Fruit fly (Drosophila melanogaster) S2 (cell line): Measurements from ENCODE around the gene lin-28.

Source experiments
- CG8478 ChIP-seq: fragments of >200 bp; optimal IDR thresholded peaks from 2 replicates; lab custom pipeline; 2018
- CTCF ChIP-seq, 2 experiments: fragments of >200 bp; optimal IDR thresholded peaks; 2 replicates each; lab custom pipeline; 2018

dm6 chr3L:5663876-5664718 lies 9.6 kb downstream of the lin-28 start, which contains the start of gene CG46320:
- no peak for TF ChIP-seq CG8478
- no peak for TF ChIP-seq CTCF (optimal IDR thresholded peaks at IDR 0.05; lab: Kevin White, UChicago)
